Fruit fly (Drosophila melanogaster) whole organism, embryonic: ENCODE measurements around the gene Pex5.

Source experiments
- Ada2b ChIP-seq: fragments of 200-800 bp; sonication (Bioruptor generic); IDR thresholded peaks from 2 replicates; pipeline ENCODE4 v1.3.6; 2022; ENCODE audit warnings: missing biosample characterization, missing genetic modification characterization
- CG10565 ChIP-seq: fragments of 200-800 bp; sonication (Bioruptor generic); optimal IDR thresholded peaks from 3 replicates; lab custom pipeline; 2016; ENCODE audit warnings: missing biosample characterization, mild to moderate bottlenecking, missing genetic modification characterization
- CG11560 ChIP-seq: fragments of 200-800 bp; sonication (Bioruptor generic); IDR thresholded peaks from 3 replicates; pipeline ENCODE4 v1.3.6; 2022; ENCODE audit warnings: missing biosample characterization, missing genetic modification characterization
- CG11695 ChIP-seq: fragments of 200-800 bp; sonication (Bioruptor generic); IDR thresholded peaks from 3 replicates; pipeline ENCODE4 v1.3.6; 2022; ENCODE audit warnings: missing biosample characterization, missing genetic modification characterization
- CG14667 ChIP-seq: fragments of 200-800 bp; sonication (Bioruptor generic); IDR thresholded peaks from 2 replicates; pipeline ENCODE4 v1.3.6; 2022; ENCODE audit warnings: missing biosample characterization, missing genetic modification characterization
- CG15073 ChIP-seq: fragments of 200-800 bp; sonication (Bioruptor generic); optimal IDR thresholded peaks from 2 replicates; lab custom pipeline; 2016; ENCODE audit warnings: missing biosample characterization, missing genetic modification characterization
- CG1602 ChIP-seq: fragments of 200-800 bp; sonication (Bioruptor generic); optimal IDR thresholded peaks from 3 replicates; lab custom pipeline; 2016; ENCODE audit warnings: missing biosample characterization, missing genetic modification characterization
- CG17385 ChIP-seq: fragments of 200-800 bp; sonication (Bioruptor generic); optimal IDR thresholded peaks from 3 replicates; lab custom pipeline; 2018; ENCODE audit warnings: missing biosample characterization, mild to moderate bottlenecking, missing genetic modification characterization
- CG30431 ChIP-seq: fragments of 200-800 bp; sonication (Bioruptor generic); optimal IDR thresholded peaks from 2 replicates; lab custom pipeline; 2017; ENCODE audit warnings: missing biosample characterization, missing genetic modification characterization
- CG31388 ChIP-seq: fragments of 200-800 bp; sonication (Bioruptor generic); optimal IDR thresholded peaks from 2 replicates; lab custom pipeline; 2016; ENCODE audit warnings: missing biosample characterization, missing genetic modification characterization
- CG33213 ChIP-seq: fragments of 200-800 bp; sonication (Bioruptor generic); optimal IDR thresholded peaks from 3 replicates; lab custom pipeline; 2016; ENCODE audit warnings: missing biosample characterization, missing genetic modification characterization
- CG6765 ChIP-seq: fragments of 200-800 bp; sonication (Bioruptor generic); optimal IDR thresholded peaks from 3 replicates; lab custom pipeline; 2017; ENCODE audit warnings: missing biosample characterization, mild to moderate bottlenecking, missing genetic modification characterization
- CG8388 ChIP-seq: fragments of 200-800 bp; sonication (Bioruptor generic); optimal IDR thresholded peaks from 2 replicates; lab custom pipeline; 2019; ENCODE audit warnings: missing biosample characterization, mild to moderate bottlenecking, missing genetic modification characterization, moderate library complexity
- CG9215 ChIP-seq: fragments of 200-800 bp; sonication (Bioruptor generic); IDR thresholded peaks from 2 replicates; pipeline ENCODE4 v1.3.6; 2022; ENCODE audit warnings: missing biosample characterization, missing genetic modification characterization
- CG9437 ChIP-seq: fragments of 200-800 bp; sonication (Bioruptor generic); optimal IDR thresholded peaks from 2 replicates; lab custom pipeline; 2018; ENCODE audit warnings: missing biosample characterization, mild to moderate bottlenecking, missing genetic modification characterization
- D19B ChIP-seq: fragments of 200-800 bp; sonication (Bioruptor generic); optimal IDR thresholded peaks from 2 replicates; lab custom pipeline; 2017; ENCODE audit warnings: missing biosample characterization, mild to moderate bottlenecking, missing genetic modification characterization
- H15 ChIP-seq: fragments of 200-800 bp; sonication (Bioruptor generic); IDR thresholded peaks from 3 replicates; pipeline ENCODE4 v1.3.6; 2022; ENCODE audit warnings: missing biosample characterization, missing genetic modification characterization
- HLH4C ChIP-seq: fragments of 200-800 bp; sonication (Bioruptor generic); IDR thresholded peaks from 3 replicates; pipeline ENCODE4 v1.3.6; 2022; ENCODE audit warnings: missing biosample characterization, missing genetic modification characterization; ENCODE audit not compliant: partially characterized antibody
- HLH54F ChIP-seq: fragments of 200-800 bp; sonication (Bioruptor generic); optimal IDR thresholded peaks from 3 replicates; lab custom pipeline; 2016; ENCODE audit warnings: missing biosample characterization, missing genetic modification characterization
- Hr78 ChIP-seq, 2 experiments: fragments of 200-800 bp in 1 of 2; fragments of >200 bp in 1 of 2; sonication (Bioruptor generic) in 1 of 2; optimal IDR thresholded peaks; 2 replicates each; lab custom pipeline; 2017 to 2019; ENCODE audit warnings: missing biosample characterization in 2 of 2, missing genetic modification characterization in 2 of 2, mild to moderate bottlenecking in 1 of 2, moderate library complexity in 1 of 2
- Lhr ChIP-seq: fragments of 200-800 bp; sonication (Bioruptor generic); optimal IDR thresholded peaks from 3 replicates; lab custom pipeline; 2017; ENCODE audit warnings: mild to moderate bottlenecking, missing biosample characterization, missing genetic modification reagents, missing genetic modification characterization
- Opbp ChIP-seq: fragments of 200-800 bp; sonication (Bioruptor generic); IDR thresholded peaks from 3 replicates; pipeline ENCODE4 v1.3.6; 2022; ENCODE audit warnings: missing biosample characterization, missing genetic modification characterization; ENCODE audit not compliant: partially characterized antibody
- Ravus ChIP-seq: fragments of 200-800 bp; sonication (Bioruptor generic); IDR thresholded peaks from 2 replicates; pipeline ENCODE4 v1.3.6; 2022; ENCODE audit warnings: missing biosample characterization, missing genetic modification characterization
- Sry-β ChIP-seq: fragments of 200-800 bp; sonication (Bioruptor generic); optimal IDR thresholded peaks from 2 replicates; lab custom pipeline; 2018; ENCODE audit warnings: missing biosample characterization, mild to moderate bottlenecking, missing genetic modification characterization, moderate library complexity
- YL-1 ChIP-seq: fragments of 200-800 bp; sonication (Bioruptor generic); optimal IDR thresholded peaks from 3 replicates; lab custom pipeline; 2017; ENCODE audit warnings: missing biosample characterization, mild to moderate bottlenecking, missing genetic modification characterization
- ac ChIP-seq: fragments of 200-800 bp; sonication (Bioruptor generic); optimal IDR thresholded peaks from 3 replicates; lab custom pipeline; 2017; ENCODE audit warnings: missing biosample characterization, mild to moderate bottlenecking, missing genetic modification characterization
- ap ChIP-seq: fragments of 200-800 bp; sonication (Bioruptor generic); IDR thresholded peaks from 2 replicates; pipeline ENCODE4 v1.3.6; 2022; ENCODE audit warnings: missing biosample characterization, missing genetic modification characterization
- ara ChIP-seq: fragments of 200-800 bp; sonication (Bioruptor generic); IDR thresholded peaks from 2 replicates; pipeline ENCODE4 v1.3.6; 2022; ENCODE audit warnings: missing biosample characterization, missing genetic modification characterization
- ash1 ChIP-seq: fragments of 200-800 bp; sonication (Bioruptor generic); optimal IDR thresholded peaks from 2 replicates; lab custom pipeline; 2018; ENCODE audit warnings: missing biosample characterization, mild to moderate bottlenecking, missing genetic modification characterization
- crc ChIP-seq: fragments of 200-800 bp; sonication (Bioruptor generic); optimal IDR thresholded peaks from 2 replicates; lab custom pipeline; 2016; ENCODE audit warnings: missing biosample characterization, missing genetic modification characterization
- disco-r ChIP-seq: fragments of 200-800 bp; sonication (Bioruptor generic); optimal IDR thresholded peaks from 2 replicates; lab custom pipeline; 2016; ENCODE audit warnings: missing biosample characterization, missing genetic modification characterization
- exex ChIP-seq: fragments of 200-800 bp; sonication (Bioruptor generic); optimal IDR thresholded peaks from 4 replicates; lab custom pipeline; 2018; ENCODE audit warnings: missing biosample characterization, mild to moderate bottlenecking, missing genetic modification characterization, moderate library complexity
- eyg ChIP-seq: fragments of 200-800 bp; sonication (Bioruptor generic); optimal IDR thresholded peaks from 3 replicates; lab custom pipeline; 2016; ENCODE audit warnings: missing biosample characterization, missing genetic modification characterization
- h ChIP-seq: fragments of >200 bp; optimal IDR thresholded peaks from 2 replicates; lab custom pipeline; 2017
- her ChIP-seq: fragments of 200-800 bp; sonication (Bioruptor generic); optimal IDR thresholded peaks from 2 replicates; lab custom pipeline; 2016; ENCODE audit warnings: missing biosample characterization, missing genetic modification characterization
- kah ChIP-seq: fragments of 200-800 bp; sonication (Bioruptor generic); optimal IDR thresholded peaks from 2 replicates; lab custom pipeline; 2018; ENCODE audit warnings: missing biosample characterization, mild to moderate bottlenecking, missing genetic modification characterization
- lola ChIP-seq, 3 experiments: fragments of >200 bp in 2 of 3; fragments of 200-800 bp in 1 of 3; sonication (Bioruptor generic) in 1 of 3; optimal IDR thresholded peaks; 2 replicates each; lab custom pipeline; 2017 to 2019; ENCODE audit warnings: missing biosample characterization in 3 of 3, missing genetic modification characterization in 3 of 3, mild to moderate bottlenecking in 1 of 3, moderate library complexity in 1 of 3
- pan ChIP-seq, 4 experiments: fragments of >200 bp in 3 of 4; fragments of 200-800 bp in 1 of 4; sonication (Bioruptor generic) in 1 of 4; optimal IDR thresholded peaks in 3 of 4; IDR thresholded peaks in 1 of 4; 2 replicates each; pipeline versions ENCODE4 v1.3.6 to Lab custom; 2017 to 2022; ENCODE audit warnings: missing biosample characterization in 2 of 4, missing genetic modification characterization in 2 of 4, mixed read lengths in 1 of 4
- psq ChIP-seq: fragments of 200-800 bp; sonication (Bioruptor generic); optimal IDR thresholded peaks from 2 replicates; lab custom pipeline; 2017; ENCODE audit warnings: missing biosample characterization, missing genetic modification characterization
- row ChIP-seq: fragments of 200-800 bp; sonication (Bioruptor generic); IDR thresholded peaks from 3 replicates; pipeline ENCODE4 v1.3.6; 2022; ENCODE audit warnings: missing biosample characterization, missing genetic modification characterization
- seq ChIP-seq: fragments of 200-800 bp; sonication (Bioruptor generic); IDR thresholded peaks from 2 replicates; pipeline ENCODE4 v1.3.6; 2022; ENCODE audit warnings: missing biosample characterization, missing genetic modification characterization
- slbo ChIP-seq: fragments of 200-800 bp; sonication (Bioruptor generic); IDR thresholded peaks from 2 replicates; pipeline ENCODE4 v1.3.6; 2022; ENCODE audit warnings: missing biosample characterization, missing genetic modification characterization
- slp2 ChIP-seq: fragments of 200-800 bp; sonication (Bioruptor generic); optimal IDR thresholded peaks from 2 replicates; lab custom pipeline; 2016; ENCODE audit warnings: missing biosample characterization, missing genetic modification characterization
- sna ChIP-seq: fragments of 200-800 bp; sonication (Bioruptor generic); IDR thresholded peaks from 2 replicates; pipeline ENCODE4 v1.3.6; 2022; ENCODE audit warnings: missing biosample characterization, missing genetic modification characterization; ENCODE audit not compliant: partially characterized antibody
- ssp ChIP-seq: fragments of 200-800 bp; sonication (Bioruptor generic); IDR thresholded peaks from 2 replicates; pipeline ENCODE4 v1.3.6; 2022; ENCODE audit warnings: missing biosample characterization, missing genetic modification characterization
- tgo ChIP-seq: fragments of 200-800 bp; sonication (Bioruptor generic); IDR thresholded peaks from 3 replicates; pipeline ENCODE4 v1.3.6; 2022; ENCODE audit warnings: missing biosample characterization, missing genetic modification characterization
- tin ChIP-seq: fragments of 200-800 bp; sonication (Bioruptor generic); optimal IDR thresholded peaks from 3 replicates; lab custom pipeline; 2016; ENCODE audit warnings: missing biosample characterization, missing genetic modification characterization
- tna ChIP-seq: fragments of 200-800 bp; sonication (Bioruptor generic); IDR thresholded peaks from 2 replicates; pipeline ENCODE4 v1.3.6; 2022; ENCODE audit warnings: missing biosample characterization, missing genetic modification characterization; ENCODE audit not compliant: partially characterized antibody
- ttk ChIP-seq: fragments of 200-800 bp; sonication (Bioruptor generic); IDR thresholded peaks from 2 replicates; pipeline ENCODE4 v2.1.2; 2022; ENCODE audit warnings: missing biosample characterization, missing genetic modification characterization
- z ChIP-seq: fragments of 200-800 bp; sonication (Bioruptor generic); IDR thresholded peaks from 3 replicates; pipeline ENCODE4 v1.3.6; 2022; ENCODE audit warnings: missing biosample characterization, missing genetic modification characterization

Gene Pex5

dm6 chrX:1879606-1880110, 10.8 kb upstream of the Pex5 start, which contains the start of gene CG14818 (continued):
- TF ChIP-seq z (GFP tag; lab: Robert Waterston, UW), result no peak
- no peak for TF ChIP-seq h
- TF ChIP-seq Ada2b (GFP tag; lab: Robert Waterston, UW), result peak; percentile 60
- peak; percentile 80 for TF ChIP-seq HLH4C
- peak; percentile 49 for TF ChIP-seq tin (GFP tag; lab: Kevin White, UChicago)
- no peak for TF ChIP-seq pan (optimal IDR thresholded peaks at IDR 0.05; lab: Kevin White, UChicago)
- peak in 1 of 2 experiments; percentile 73 for TF ChIP-seq pan (GFP tag; optimal IDR thresholded peaks at IDR 0.05 in 1 of 2, IDR thresholded peaks at IDR 0.05 in 1 of 2)
- peak; percentile 93 for TF ChIP-seq row (GFP tag; lab: Robert Waterston, UW)
- TF ChIP-seq CG11560, result no peak
- TF ChIP-seq Opbp (GFP tag; lab: Robert Waterston, UW), result peak; percentile 79
- TF ChIP-seq exex (tag; lab: Kevin White, UChicago), result no peak
- peak; percentile 59 for TF ChIP-seq CG1602 (GFP tag; lab: Kevin White, UChicago)
- peak; percentile 18 for TF ChIP-seq disco-r (GFP tag; lab: Kevin White, UChicago)
- peak; percentile 24 for TF ChIP-seq Sry-β (GFP tag; lab: Kevin White, UChicago)
- TF ChIP-seq CG11695 (GFP tag; lab: Robert Waterston, UW), result 0 out of 3 replicates have a peak, but pooled peaks have one; percentile 40
- TF ChIP-seq CG9437 (GFP tag; lab: Kevin White, UChicago), result peak; percentile 83
- no peak; the same call in 2 of the 3 replicates for TF ChIP-seq H15
- TF ChIP-seq CG14667, result 0 out of 2 replicates have a peak, but pooled peaks have one; percentile 15
- TF ChIP-seq ap, result 0 out of 2 replicates have a peak, but pooled peaks have one; percentile 9
- no peak for TF ChIP-seq ash1
- peak; percentile 53; the same call in 1 of the 2 replicates for TF ChIP-seq tna
- TF ChIP-seq CG30431, result peak; percentile 12
- peak; percentile 70 for TF ChIP-seq CG33213 (GFP tag; lab: Kevin White, UChicago)
- peak; percentile 44 for TF ChIP-seq HLH54F
- TF ChIP-seq CG31388 (GFP tag; lab: Kevin White, UChicago), result no peak
- peak; percentile 65 for TF ChIP-seq CG9215 (GFP tag; lab: Robert Waterston, UW)
- TF ChIP-seq CG8388 (GFP tag; lab: Kevin White, UChicago), result peak; percentile 32
- 0 out of 2 replicates have a peak, but pooled peaks have one; percentile 19 for TF ChIP-seq ttk (GFP tag; lab: Robert Waterston, UW)
- peak; percentile 86 for TF ChIP-seq sna (GFP tag; lab: Robert Waterston, UW)
- TF ChIP-seq slp2, result peak; percentile 68
- TF ChIP-seq CG17385 (GFP tag; lab: Kevin White, UChicago), result peak; percentile 53
- no peak for TF ChIP-seq kah
- TF ChIP-seq CG15073, result no peak
- TF ChIP-seq crc (GFP tag; lab: Kevin White, UChicago), result peak; percentile 50
- TF ChIP-seq ac (GFP tag; lab: Kevin White, UChicago), result no peak
- TF ChIP-seq Hr78 (GFP tag; optimal IDR thresholded peaks at IDR 0.05; lab: Kevin White, UChicago), result peak in 1 of 2 experiments; percentile 62
- TF ChIP-seq lola (GFP tag; optimal IDR thresholded peaks at IDR 0.05; lab: Kevin White, UChicago), result peak in 1 of 3 experiments; percentile 46
- TF ChIP-seq D19B (GFP tag; lab: Kevin White, UChicago), result peak; percentile 26
- peak; percentile 36 for TF ChIP-seq her (GFP tag; lab: Kevin White, UChicago)
- TF ChIP-seq eyg, result peak; percentile 19
- TF ChIP-seq ara (GFP tag; lab: Robert Waterston, UW), result peak; percentile 29; the same call in 1 of the 2 replicates
- peak; percentile 58; the same call in 2 of the 3 replicates for TF ChIP-seq tgo (GFP tag; lab: Robert Waterston, UW)
- peak; percentile 44 for TF ChIP-seq YL-1 (GFP tag; lab: Kevin White, UChicago)
- no peak for TF ChIP-seq psq (GFP tag; lab: Kevin White, UChicago)
- TF ChIP-seq ssp (GFP tag; lab: Robert Waterston, UW), result peak; percentile 65
- TF ChIP-seq Ravus (GFP tag; lab: Robert Waterston, UW), result no peak; the same call in 1 of the 2 replicates
- TF ChIP-seq CG10565, result no peak
- no peak for TF ChIP-seq seq (GFP tag; lab: Robert Waterston, UW)
- no peak for TF ChIP-seq CG6765 (GFP tag; lab: Kevin White, UChicago)
- TF ChIP-seq Lhr (GFP tag; lab: Kevin White, UChicago), result peak; percentile 56
- peak; percentile 77 for TF ChIP-seq slbo (GFP tag; lab: Robert Waterston, UW)
